Fruit fly (Drosophila melanogaster): ENCODE measurements around the gene CG32767.

DNA sequence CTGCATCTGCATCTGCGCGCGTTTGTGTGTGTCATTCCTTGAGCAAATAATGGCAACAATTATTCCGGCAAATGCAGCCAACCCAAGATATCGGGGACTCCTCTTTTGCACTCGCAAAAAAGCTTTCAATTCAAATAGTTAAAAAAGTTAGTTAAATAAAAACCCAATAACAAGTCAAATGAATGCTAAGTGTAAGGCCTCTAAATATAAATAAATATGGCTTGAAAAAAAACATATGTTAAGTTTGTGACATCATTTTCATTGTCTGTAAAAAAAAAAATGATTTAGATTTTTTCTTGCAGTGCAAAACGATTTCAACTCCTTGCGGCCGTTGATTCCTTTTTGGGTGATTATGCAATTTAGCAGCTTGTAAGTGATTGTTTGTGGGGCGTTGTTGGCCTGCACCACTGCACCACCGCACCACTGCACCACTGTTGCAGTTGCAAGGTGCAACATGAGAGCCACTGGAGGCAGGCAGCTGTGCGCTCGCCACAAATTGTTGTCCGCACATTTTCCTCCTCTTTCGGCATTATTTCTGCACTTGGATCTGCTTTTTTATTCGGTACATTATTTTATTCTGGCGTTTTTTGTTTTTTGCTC is 58.4 kb downstream of the CG32767 start:
- TF ChIP-seq ovo (GFP tag; optimal IDR thresholded peaks at IDR 0.05) (no peak), cnc (optimal IDR thresholded peaks at IDR 0.05) (no peak), CG33017 (tag; optimal IDR thresholded peaks at IDR 0.05) (no peak), CG1620 (GFP tag; optimal IDR thresholded peaks at IDR 0.05) (no peak), cic (GFP tag; optimal IDR thresholded peaks at IDR 0.05) (no peak), Clk (GFP tag; optimal IDR thresholded peaks at IDR 0.05) (no peak), CG7045 (GFP tag; optimal IDR thresholded peaks at IDR 0.05) (no peak)

Data from whole organism, adult.